Fruit fly (Drosophila melanogaster): ENCODE results near the gene CG5011.

Gene CG5011

dm6 chr2L:1157357-1157678, 43.2 kb upstream of the CG5011 start (continued):
- TF ChIP-seq CG2712 (tag; optimal IDR thresholded peaks at IDR 0.05), result no peak
- peak; percentile 60 for TF ChIP-seq pros (GFP tag; optimal IDR thresholded peaks at IDR 0.05)
- peak in 1 of 2 experiments; percentile 92 for TF ChIP-seq Pdp1 (GFP tag; optimal IDR thresholded peaks at IDR 0.05)

- TF ChIP-seq fd3F (GFP tag; optimal IDR thresholded peaks at IDR 0.05) (no peak), wdn (GFP tag; IDR thresholded peaks at IDR 0.05) (no peak), CG32532 (GFP tag; IDR thresholded peaks at IDR 0.05) (peak; percentile 41; the same call in 1 of the 2 replicates), Rfx (GFP tag; IDR thresholded peaks at IDR 0.05) (peak; percentile 72), pan (optimal IDR thresholded peaks at IDR 0.05) (no peak), pan (GFP tag; optimal IDR thresholded peaks at IDR 0.05 in 1 of 2, IDR thresholded peaks at IDR 0.05 in 1 of 2) (peak in 1 of 2 experiments; percentile 42), Ssrp (tag; optimal IDR thresholded peaks at IDR 0.05) (peak; percentile 22), CG10366 (GFP tag; IDR thresholded peaks at IDR 0.05) (peak; percentile 14; the same call in 1 of the 2 replicates), CG6272 (GFP tag; IDR thresholded peaks at IDR 0.05) (no peak), CG10274 (GFP tag; optimal IDR thresholded peaks at IDR 0.05) (no peak), CG14050 (GFP tag; IDR thresholded peaks at IDR 0.05) (no peak), sisA (GFP tag; IDR thresholded peaks at IDR 0.05) (peak; percentile 21; the same call in 1 of the 2 replicates), toy (GFP tag; IDR thresholded peaks at IDR 0.05) (no peak), dysf (GFP tag; IDR thresholded peaks at IDR 0.05) (peak; percentile 61; the same call in 1 of the 3 replicates), Dp (GFP tag; optimal IDR thresholded peaks at IDR 0.05) (no peak), CG10543 (GFP tag; optimal IDR thresholded peaks at IDR 0.05) (peak; percentile 2), ranshi (GFP tag; IDR thresholded peaks at IDR 0.05) (peak; percentile 20; the same call in 1 of the 2 replicates), CG4854 (GFP tag; optimal IDR thresholded peaks at IDR 0.05) (no peak), insv (GFP tag; optimal IDR thresholded peaks at IDR 0.05) (peak; percentile 51 to 85), CG4360 (GFP tag; IDR thresholded peaks at IDR 0.05) (peak; percentile 88), aop (GFP tag; IDR thresholded peaks at IDR 0.05) (0 out of 2 replicates have a peak, but pooled peaks have one; percentile 8), shn (GFP tag; optimal IDR thresholded peaks at IDR 0.05) (no peak), tin (GFP tag; optimal IDR thresholded peaks at IDR 0.05) (no peak), seq (GFP tag; IDR thresholded peaks at IDR 0.05) (no peak), CG3065 (GFP tag; optimal IDR thresholded peaks at IDR 0.05) (no peak), gcm (GFP tag; optimal IDR thresholded peaks at IDR 0.05) (peak; percentile 44), bsh (GFP tag; optimal IDR thresholded peaks at IDR 0.05) (peak in 1 of 2 experiments; percentile 11), Abd-B (GFP tag; optimal IDR thresholded peaks at IDR 0.05) (peak; percentile 46), CG3847 (GFP tag; IDR thresholded peaks at IDR 0.05) (0 out of 2 replicates have a peak, but pooled peaks have one; percentile 11), phol (tag; optimal IDR thresholded peaks at IDR 0.05) (peak; percentile 23), MBD-R2 (GFP tag; IDR thresholded peaks at IDR 0.05) (peak; percentile 22; the same call in 1 of the 2 replicates), BEAF-32 (GFP tag; optimal IDR thresholded peaks at IDR 0.05) (peak; percentile 24), pb (GFP tag; optimal IDR thresholded peaks at IDR 0.05) (no peak), E2f2 (GFP tag; IDR thresholded peaks at IDR 0.05) (no peak), CG14710 (tag; optimal IDR thresholded peaks at IDR 0.05) (peak; percentile 38), GATAe (GFP tag; conservative IDR thresholded peaks at IDR 0.05) (no peak), CG8388 (GFP tag; optimal IDR thresholded peaks at IDR 0.05) (peak; percentile 10), CG12744 (GFP tag; optimal IDR thresholded peaks at IDR 0.05) (no peak), CG13287 (GFP tag; IDR thresholded peaks at IDR 0.05; ENCODE audit: partially characterized antibody) (peak; percentile 19; the same call in 1 of the 2 replicates), CG9215 (GFP tag; IDR thresholded peaks at IDR 0.05) (peak; percentile 56), CG10431 (GFP tag; optimal IDR thresholded peaks at IDR 0.05) (no peak), Lhr (GFP tag; optimal IDR thresholded peaks at IDR 0.05) (peak; percentile 12), CG32772 (GFP tag; IDR thresholded peaks at IDR 0.05) (peak; percentile 26; the same call in 1 of the 2 replicates), fd64A (GFP tag; optimal IDR thresholded peaks at IDR 0.05) (no peak)
Measured at dm6 chr2L:1157679-1158518, 42.6 kb upstream of the CG5011 start, which contains the start of gene capt. capt (minus strand) TSS chr2L:1158262.

All from whole organism, embryonic.